Worm (Caenorhabditis elegans): ENCODE results near the gene M117.3.

DNA sequence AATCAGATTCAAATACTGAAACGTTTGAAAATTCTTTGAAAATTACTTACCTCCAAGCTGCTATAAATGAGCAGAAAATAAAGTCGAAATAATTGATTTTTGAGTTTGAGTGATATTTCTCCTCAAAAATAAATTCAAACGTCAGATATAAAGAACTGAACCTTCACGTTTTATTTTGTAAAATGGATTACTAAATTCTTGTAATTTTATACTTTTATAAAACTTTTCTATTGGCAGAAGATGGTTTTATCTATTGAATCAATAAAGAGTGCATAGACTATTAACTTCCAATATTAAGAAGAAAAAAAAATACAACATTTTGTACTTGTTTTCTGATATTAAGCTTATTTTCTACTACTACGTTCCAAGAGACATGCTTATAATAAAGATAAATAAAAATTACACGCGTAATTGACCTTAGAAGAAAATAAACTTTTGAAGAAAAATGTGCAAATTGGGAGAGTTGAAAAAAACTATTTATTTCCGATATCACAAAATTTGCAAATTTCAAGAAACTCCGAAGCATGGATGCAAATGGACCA is 25.8 kb downstream of the M117.3 start, which contains the start of the genes F38H4.6 and F38H4.4:
- no peak for TF ChIP-seq him-1 (tag; optimal IDR thresholded peaks at IDR 0.05)
- no peak for TF ChIP-seq dao-5 (tag; optimal IDR thresholded peaks at IDR 0.05)
